Fruit fly (Drosophila melanogaster) whole organism, embryonic: Measurements from ENCODE around the gene Gen.
A peak's percentile ranks its signal among the peaks of the same experiment; 100 is the strongest.

Experiments used
- Ada2b ChIP-seq: fragments of 200-800 bp; sonication (Bioruptor generic); IDR thresholded peaks from 2 replicates; pipeline ENCODE4 v1.3.6; 2022; ENCODE audit warnings: missing biosample characterization, missing genetic modification characterization
- Aef1 ChIP-seq: fragments of 200-800 bp; sonication (Bioruptor generic); IDR thresholded peaks from 3 replicates; pipeline ENCODE4 v1.3.6; 2022; ENCODE audit warnings: missing biosample characterization, missing genetic modification characterization
- B-H1 ChIP-seq: fragments of 200-800 bp; sonication (Bioruptor generic); IDR thresholded peaks from 3 replicates; pipeline ENCODE4 v1.3.6; 2022; ENCODE audit warnings: missing biosample characterization, missing genetic modification characterization
- BtbVII ChIP-seq: fragments of 200-800 bp; sonication (Bioruptor generic); optimal IDR thresholded peaks from 3 replicates; lab custom pipeline; 2017; ENCODE audit warnings: missing biosample characterization, mild to moderate bottlenecking, missing genetic modification characterization
- CG10654 ChIP-seq: fragments of 200-800 bp; sonication (Bioruptor generic); optimal IDR thresholded peaks from 2 replicates; lab custom pipeline; 2016; ENCODE audit warnings: missing biosample characterization, missing genetic modification characterization
- CG11085 ChIP-seq: fragments of 200-800 bp; sonication (Bioruptor generic); IDR thresholded peaks from 2 replicates; pipeline ENCODE4 v1.3.6; 2022; ENCODE audit warnings: missing biosample characterization, missing genetic modification characterization
- CG13894 ChIP-seq: fragments of 200-800 bp; sonication (Bioruptor generic); optimal IDR thresholded peaks from 3 replicates; lab custom pipeline; 2018; ENCODE audit warnings: missing biosample characterization, mild to moderate bottlenecking, missing genetic modification characterization, moderate library complexity
- CG17912 ChIP-seq: fragments of 200-800 bp; sonication (Bioruptor generic); optimal IDR thresholded peaks from 2 replicates; lab custom pipeline; 2018; ENCODE audit warnings: missing biosample characterization, mild to moderate bottlenecking, missing genetic modification characterization
- CG18011 ChIP-seq: fragments of 200-800 bp; sonication (Bioruptor generic); optimal IDR thresholded peaks from 2 replicates; lab custom pipeline; 2017; ENCODE audit warnings: missing biosample characterization, missing genetic modification characterization, mild to moderate bottlenecking, moderate library complexity, missing genotype
- CG30020 ChIP-seq: fragments of 200-800 bp; optimal IDR thresholded peaks from 2 replicates; lab custom pipeline; 2019; ENCODE audit warnings: missing biosample characterization, mild to moderate bottlenecking, missing genetic modification characterization, moderate library complexity
- CG3065 ChIP-seq: fragments of 200-800 bp; sonication (Bioruptor generic); optimal IDR thresholded peaks from 2 replicates; lab custom pipeline; 2016; ENCODE audit warnings: missing biosample characterization, missing genetic modification characterization
- CG3163 ChIP-seq: fragments of 200-800 bp; sonication (Bioruptor generic); optimal IDR thresholded peaks from 3 replicates; lab custom pipeline; 2016; ENCODE audit warnings: missing biosample characterization, missing genetic modification characterization
- CG33557 ChIP-seq: fragments of 200-800 bp; sonication (Bioruptor generic); optimal IDR thresholded peaks from 2 replicates; lab custom pipeline; 2019; ENCODE audit warnings: missing biosample characterization, mild to moderate bottlenecking, missing genetic modification characterization, moderate library complexity
- CG3847 ChIP-seq: fragments of 200-800 bp; sonication (Bioruptor generic); IDR thresholded peaks from 2 replicates; pipeline ENCODE4 v1.3.6; 2022; ENCODE audit warnings: missing biosample characterization, missing genetic modification characterization
- CG4820 ChIP-seq: fragments of 200-800 bp; sonication (Bioruptor generic); optimal IDR thresholded peaks from 3 replicates; lab custom pipeline; 2016; ENCODE audit warnings: missing biosample characterization, missing genetic modification characterization
- CG8944 ChIP-seq: fragments of 200-800 bp; sonication (Bioruptor generic); optimal IDR thresholded peaks from 3 replicates; lab custom pipeline; 2016; ENCODE audit warnings: missing biosample characterization, missing genetic modification characterization
- CoRest ChIP-seq: fragments of 200-800 bp; sonication (Bioruptor generic); optimal IDR thresholded peaks from 3 replicates; lab custom pipeline; 2018; ENCODE audit warnings: missing biosample characterization, mild to moderate bottlenecking, missing genetic modification characterization, moderate library complexity
- Dbx ChIP-seq: fragments of 200-800 bp; sonication (Bioruptor generic); IDR thresholded peaks from 3 replicates; pipeline ENCODE4 v1.3.6; 2022; ENCODE audit warnings: missing biosample characterization, missing genetic modification characterization
- Deaf1 ChIP-seq: fragments of 200-800 bp; optimal IDR thresholded peaks from 3 replicates; lab custom pipeline; 2019; ENCODE audit warnings: missing biosample characterization, mild to moderate bottlenecking, missing genetic modification characterization, moderate library complexity
- Fer3 ChIP-seq: fragments of 200-800 bp; sonication (Bioruptor generic); optimal IDR thresholded peaks from 2 replicates; lab custom pipeline; 2018; ENCODE audit warnings: missing biosample characterization, mild to moderate bottlenecking, missing genetic modification characterization, moderate library complexity
- GATAe ChIP-seq: fragments of 200-800 bp; sonication (Bioruptor generic); conservative IDR thresholded peaks from 2 replicates; pipeline ENCODE4 v1.3.6; 2022; ENCODE audit warnings: missing biosample characterization, missing genetic modification characterization
- Hr3 ChIP-seq: fragments of 200-800 bp; sonication (Bioruptor generic); optimal IDR thresholded peaks from 3 replicates; lab custom pipeline; 2016; ENCODE audit warnings: missing biosample characterization, missing genetic modification characterization
- Med ChIP-seq: fragments of 200-800 bp; sonication (Bioruptor generic); peaks from one replicate; lab custom pipeline; 2016; ENCODE audit warnings: missing biosample characterization, missing genetic modification characterization, mild to moderate bottlenecking, inconsistent platforms, moderate library complexity
- Myb ChIP-seq: fragments of 200-800 bp; sonication (Bioruptor generic); optimal IDR thresholded peaks from 2 replicates; lab custom pipeline; 2016; ENCODE audit warnings: missing biosample characterization, missing genetic modification characterization
- NK7.1 ChIP-seq: fragments of 200-800 bp; sonication (Bioruptor generic); optimal IDR thresholded peaks from 3 replicates; lab custom pipeline; 2016; ENCODE audit warnings: missing biosample characterization, missing genetic modification characterization
- Neu2 ChIP-seq: fragments of 200-800 bp; sonication (Bioruptor generic); optimal IDR thresholded peaks from 3 replicates; lab custom pipeline; 2016; ENCODE audit warnings: missing biosample characterization, missing genetic modification characterization, borderline replicate concordance
- Spps ChIP-seq: fragments of 200-800 bp; sonication (Bioruptor generic); optimal IDR thresholded peaks from 2 replicates; lab custom pipeline; 2018; ENCODE audit warnings: missing biosample characterization, mild to moderate bottlenecking, missing genetic modification characterization
- Stat92E ChIP-seq, 3 experiments: fragments of >200 bp in 2 of 3; fragments of 200-800 bp in 1 of 3; sonication (Bioruptor generic) in 1 of 3; optimal IDR thresholded peaks; 2 replicates each; lab custom pipeline; 2017 to 2019; ENCODE audit warnings: missing biosample characterization in 3 of 3, missing genetic modification characterization in 3 of 3, mild to moderate bottlenecking in 1 of 3, moderate library complexity in 1 of 3
- Trl ChIP-seq, 3 experiments: fragments of >200 bp in 2 of 3; fragments of 200-800 bp in 1 of 3; sonication (Bioruptor generic) in 1 of 3; optimal IDR thresholded peaks; 2 replicates in 1 of 3; 3 replicates in 2 of 3; lab custom pipeline; 2016 to 2017; ENCODE audit warnings: missing biosample characterization in 1 of 3, missing genetic modification characterization in 1 of 3
- abd-A ChIP-seq: fragments of 200-800 bp; sonication (Bioruptor generic); optimal IDR thresholded peaks from 3 replicates; lab custom pipeline; 2019; ENCODE audit warnings: missing biosample characterization, mild to moderate bottlenecking, missing genetic modification characterization, moderate library complexity
- ac ChIP-seq: fragments of 200-800 bp; sonication (Bioruptor generic); optimal IDR thresholded peaks from 3 replicates; lab custom pipeline; 2017; ENCODE audit warnings: missing biosample characterization, mild to moderate bottlenecking, missing genetic modification characterization
- amos ChIP-seq: fragments of 200-800 bp; sonication (Bioruptor generic); IDR thresholded peaks from 2 replicates; pipeline ENCODE4 v1.3.6; 2022; ENCODE audit warnings: missing biosample characterization, missing genetic modification characterization; ENCODE audit not compliant: partially characterized antibody
- ap ChIP-seq: fragments of 200-800 bp; sonication (Bioruptor generic); IDR thresholded peaks from 2 replicates; pipeline ENCODE4 v1.3.6; 2022; ENCODE audit warnings: missing biosample characterization, missing genetic modification characterization
- ato ChIP-seq: fragments of 200-800 bp; sonication (Bioruptor generic); IDR thresholded peaks from 2 replicates; pipeline ENCODE4 v1.3.6; 2022; ENCODE audit warnings: missing biosample characterization, missing genetic modification characterization; ENCODE audit not compliant: partially characterized antibody
- cg ChIP-seq: fragments of 200-800 bp; sonication (Bioruptor generic); optimal IDR thresholded peaks from 3 replicates; lab custom pipeline; 2019; ENCODE audit warnings: missing biosample characterization, mild to moderate bottlenecking, missing genetic modification characterization, moderate library complexity
- cwo ChIP-seq: fragments of 200-800 bp; sonication (Bioruptor generic); optimal IDR thresholded peaks from 3 replicates; lab custom pipeline; 2017; ENCODE audit warnings: missing biosample characterization, missing genetic modification characterization, mild to moderate bottlenecking, moderate library complexity, missing genetic modification reagents
- danr ChIP-seq: fragments of 200-800 bp; sonication (Bioruptor generic); IDR thresholded peaks from 2 replicates; pipeline ENCODE4 v1.3.6; 2022; ENCODE audit warnings: missing biosample characterization, missing genetic modification characterization
- dysf ChIP-seq: fragments of 200-800 bp; sonication (Bioruptor generic); IDR thresholded peaks from 3 replicates; pipeline ENCODE4 v1.3.6; 2022; ENCODE audit warnings: missing biosample characterization, missing genetic modification characterization
- emc ChIP-seq: fragments of 200-800 bp; sonication (Bioruptor generic); optimal IDR thresholded peaks from 2 replicates; lab custom pipeline; 2016; ENCODE audit warnings: missing biosample characterization, missing genetic modification characterization
- esg ChIP-seq: fragments of 200-800 bp; sonication (Bioruptor generic); conservative IDR thresholded peaks from 2 replicates; pipeline ENCODE4 v1.3.6; 2022; ENCODE audit warnings: missing biosample characterization, missing genetic modification characterization
- fd64A ChIP-seq: fragments of 200-800 bp; sonication (Bioruptor generic); optimal IDR thresholded peaks from 3 replicates; lab custom pipeline; 2018; ENCODE audit warnings: missing biosample characterization, mild to moderate bottlenecking, missing genetic modification characterization
- ftz-f1 ChIP-seq: fragments of 200-800 bp; sonication (Bioruptor generic); optimal IDR thresholded peaks from 2 replicates; lab custom pipeline; 2016; ENCODE audit warnings: missing biosample characterization, missing genetic modification characterization
- gcm2 ChIP-seq: fragments of 200-800 bp; sonication (Bioruptor generic); optimal IDR thresholded peaks from 2 replicates; lab custom pipeline; 2016; ENCODE audit warnings: missing biosample characterization, missing genetic modification characterization
- klu ChIP-seq: fragments of 200-800 bp; sonication (Bioruptor generic); IDR thresholded peaks from 2 replicates; pipeline ENCODE4 v1.3.6; 2022; ENCODE audit warnings: missing biosample characterization, missing genetic modification characterization
- lbe ChIP-seq: fragments of 200-800 bp; sonication (Bioruptor generic); optimal IDR thresholded peaks from 2 replicates; lab custom pipeline; 2016; ENCODE audit warnings: missing biosample characterization, mild to moderate bottlenecking, missing genetic modification characterization
- nau ChIP-seq: fragments of 200-800 bp; sonication (Bioruptor generic); optimal IDR thresholded peaks from 3 replicates; lab custom pipeline; 2017; ENCODE audit warnings: missing biosample characterization, mild to moderate bottlenecking, missing genetic modification characterization, missing genetic modification reagents
- peb ChIP-seq: fragments of 200-800 bp; sonication (Bioruptor generic); IDR thresholded peaks from 2 replicates; pipeline ENCODE4 v1.3.6; 2022; ENCODE audit warnings: missing biosample characterization, missing genetic modification characterization
- pros ChIP-seq: fragments of 200-800 bp; sonication (Bioruptor generic); optimal IDR thresholded peaks from 3 replicates; lab custom pipeline; 2019; ENCODE audit warnings: missing biosample characterization, mild to moderate bottlenecking, missing genetic modification characterization, moderate library complexity
- shn ChIP-seq: fragments of 200-800 bp; sonication (Bioruptor generic); optimal IDR thresholded peaks from 3 replicates; lab custom pipeline; 2016; ENCODE audit warnings: missing biosample characterization, missing genetic modification characterization
- sisA ChIP-seq: fragments of 200-800 bp; sonication (Bioruptor generic); IDR thresholded peaks from 2 replicates; pipeline ENCODE4 v1.3.6; 2022; ENCODE audit warnings: missing biosample characterization, missing genetic modification characterization
- so ChIP-seq: fragments of 200-800 bp; sonication (Bioruptor generic); IDR thresholded peaks from 3 replicates; pipeline ENCODE4 v1.3.6; 2022; ENCODE audit warnings: missing biosample characterization, missing genetic modification characterization

Gen gene

dm6 chr3L:5187572-5187934 lies 35.4 kb upstream of the Gen start (continued):
- TF ChIP-seq CG17912: no peak
- no peak for TF ChIP-seq BtbVII
- no peak for TF ChIP-seq emc (GFP tag; lab: Kevin White, UChicago)
- TF ChIP-seq Deaf1 (tag; lab: Kevin White, UChicago): no peak
- TF ChIP-seq CG3847: 0 out of 2 replicates have a peak, but pooled peaks have one; percentile 18
- peak; percentile 53 for TF ChIP-seq CoRest (tag; lab: Kevin White, UChicago)
- peak; percentile 61 for TF ChIP-seq Fer3 (tag; lab: Kevin White, UChicago)
- TF ChIP-seq Trl (optimal IDR thresholded peaks at IDR 0.05; lab: Kevin White, UChicago): no peak
- TF ChIP-seq Trl (GFP tag; optimal IDR thresholded peaks at IDR 0.05; lab: Kevin White, UChicago): no peak
- TF ChIP-seq fd64A (GFP tag; lab: Kevin White, UChicago): no peak
- 0 out of 2 replicates have a peak, but pooled peaks have one; percentile 26 for TF ChIP-seq Ada2b (GFP tag; lab: Robert Waterston, UW)
- TF ChIP-seq CG10654 (GFP tag; lab: Kevin White, UChicago): peak; percentile 53
- no peak for TF ChIP-seq klu
- TF ChIP-seq Med: peak; percentile 81
- peak; percentile 19; the same call in 1 of the 2 replicates for TF ChIP-seq CG11085 (GFP tag; lab: Robert Waterston, UW)
- peak; percentile 63 for TF ChIP-seq esg (GFP tag; lab: Robert Waterston, UW)
- TF ChIP-seq ac (GFP tag; lab: Kevin White, UChicago): no peak
- TF ChIP-seq shn (GFP tag; lab: Kevin White, UChicago): peak; percentile 29
- no peak for TF ChIP-seq CG3163 (GFP tag; lab: Kevin White, UChicago)
- TF ChIP-seq gcm2 (GFP tag; lab: Kevin White, UChicago): no peak
- TF ChIP-seq danr: peak; percentile 49; the same call in 1 of the 2 replicates
- no peak for TF ChIP-seq CG30020 (tag; lab: Kevin White, UChicago)
- TF ChIP-seq B-H1 (GFP tag; lab: Robert Waterston, UW): peak; percentile 57
- TF ChIP-seq ap (GFP tag; lab: Robert Waterston, UW): peak; percentile 46; the same call in 1 of the 2 replicates
- TF ChIP-seq nau (GFP tag; lab: Kevin White, UChicago): no peak
- peak; percentile 61 for TF ChIP-seq dysf
- TF ChIP-seq lbe: no peak
- TF ChIP-seq CG3065 (GFP tag; lab: Kevin White, UChicago): no peak
- no peak for TF ChIP-seq CG13894 (tag; lab: Kevin White, UChicago)
- TF ChIP-seq Aef1: peak; percentile 40; the same call in 2 of the 3 replicates
- no peak for TF ChIP-seq pros (GFP tag; lab: Kevin White, UChicago)
- TF ChIP-seq Hr3 (GFP tag; lab: Kevin White, UChicago): peak; percentile 38
- no peak for TF ChIP-seq so (GFP tag; lab: Robert Waterston, UW)
- no peak for TF ChIP-seq amos
- TF ChIP-seq cwo (GFP tag; lab: Kevin White, UChicago): no peak
- peak; percentile 75 for TF ChIP-seq Spps (tag; lab: Kevin White, UChicago)
- TF ChIP-seq peb (GFP tag; lab: Robert Waterston, UW): peak; percentile 63
- no peak for TF ChIP-seq Dbx (GFP tag; lab: Robert Waterston, UW)
- no peak for TF ChIP-seq CG18011
- peak; percentile 57 for TF ChIP-seq CG4820 (GFP tag; lab: Kevin White, UChicago)
- TF ChIP-seq Stat92E (GFP tag; optimal IDR thresholded peaks at IDR 0.05; lab: Kevin White, UChicago): no peak
- no peak for TF ChIP-seq GATAe (GFP tag; lab: Robert Waterston, UW)
- TF ChIP-seq ato (GFP tag; lab: Robert Waterston, UW): no peak
- no peak for TF ChIP-seq NK7.1
- no peak for TF ChIP-seq cg (GFP tag; lab: Kevin White, UChicago)
- TF ChIP-seq Myb (GFP tag; lab: Kevin White, UChicago): no peak
- peak; percentile 40 for TF ChIP-seq CG33557
- TF ChIP-seq sisA (GFP tag; lab: Robert Waterston, UW): peak; percentile 61
- no peak for TF ChIP-seq abd-A (tag; lab: Kevin White, UChicago)
- TF ChIP-seq Neu2 (GFP tag; lab: Kevin White, UChicago): no peak
- TF ChIP-seq CG8944: peak; percentile 10
- TF ChIP-seq ftz-f1 (GFP tag; lab: Kevin White, UChicago): no peak
